Worm (Caenorhabditis elegans) whole organism, young adult: ENCODE results near the gene C07A9.10.

Experiments
- F37B4.10 ChIP-seq: fragments of 200-800 bp; sonication (Bioruptor generic); IDR thresholded peaks from 2 replicates; pipeline ENCODE4 v1.3.6; 2022; ENCODE audit warnings: missing genetic modification characterization, missing compliant biosample characterization
- F55B11.4 ChIP-seq: sonication (generic microtip); optimal IDR thresholded peaks from 2 replicates; lab custom pipeline; 2016; ENCODE audit warnings: missing compliant biosample characterization, missing genetic modification characterization, borderline replicate concordance; ENCODE audit not compliant: insufficient read depth
- ama-1 ChIP-seq, 3 experiments: fragments of 150-350 bp in 1 of 3; sonication (generic microtip) in 2 of 3; optimal IDR thresholded peaks; 2 replicates each; lab custom pipeline; 2014 to 2018; ENCODE audit warnings: missing biosample characterization in 2 of 3, missing genetic modification characterization in 2 of 3, missing genetic modification reagents in 2 of 3
- attf-5 ChIP-seq: fragments of 200-800 bp; sonication (Bioruptor generic); optimal IDR thresholded peaks from 2 replicates; lab custom pipeline; 2018; ENCODE audit warnings: mild to moderate bottlenecking, missing genetic modification characterization, missing compliant biosample characterization
- cebp-2 ChIP-seq: fragments of 200-800 bp; sonication (Bioruptor generic); IDR thresholded peaks from 2 replicates; pipeline ENCODE4 v1.3.6; 2022; ENCODE audit warnings: missing genetic modification characterization, missing compliant biosample characterization
- ceh-27 ChIP-seq: fragments of 200-800 bp; sonication (Bioruptor generic); optimal IDR thresholded peaks from 2 replicates; lab custom pipeline; 2018; ENCODE audit warnings: mild to moderate bottlenecking, missing genetic modification characterization, moderate library complexity, missing compliant biosample characterization
- ekl-4 ChIP-seq: fragments of 200-800 bp; sonication (Bioruptor generic); IDR thresholded peaks from 2 replicates; pipeline ENCODE4 v1.3.6; 2022; ENCODE audit warnings: missing genetic modification reagents, missing genetic modification characterization, missing compliant biosample characterization
- hmg-20 ChIP-seq: fragments of 200-800 bp; sonication (Bioruptor generic); IDR thresholded peaks from 2 replicates; pipeline ENCODE4 v1.3.6; 2022; ENCODE audit warnings: missing genetic modification reagents, missing genetic modification characterization, missing compliant biosample characterization
- lsy-27 ChIP-seq: sonication (generic microtip); optimal IDR thresholded peaks from 2 replicates; lab custom pipeline; 2017; ENCODE audit warnings: missing genetic modification characterization, mild to moderate bottlenecking, missing compliant biosample characterization, antibody characterized with exemption, missing genotype, borderline replicate concordance; ENCODE audit not compliant: insufficient read depth
- pha-4 ChIP-seq: fragments of 150-350 bp; sonication (generic microtip); optimal IDR thresholded peaks from 2 replicates; lab custom pipeline; 2014; ENCODE audit warnings: missing biosample characterization, missing genetic modification reagents, missing genetic modification characterization
- rcor-1 ChIP-seq: fragments of 200-800 bp; sonication (Bioruptor generic); IDR thresholded peaks from 2 replicates; pipeline ENCODE4 v1.3.6; 2022; ENCODE audit warnings: missing genetic modification reagents, missing genetic modification characterization, missing compliant biosample characterization
- snpc-3.4 ChIP-seq: sonication (generic microtip); optimal IDR thresholded peaks from 2 replicates; lab custom pipeline; 2017; ENCODE audit warnings: missing genetic modification characterization, mild to moderate bottlenecking, missing compliant biosample characterization, antibody characterized with exemption, moderate library complexity, missing genotype, missing genetic modification reagents
- unc-130 ChIP-seq: sonication (generic microtip); optimal IDR thresholded peaks from 2 replicates; lab custom pipeline; 2016; ENCODE audit warnings: missing genetic modification reagents, missing genetic modification characterization, missing compliant biosample characterization
- zfh-2 ChIP-seq: fragments of 200-800 bp; sonication (Bioruptor generic); conservative IDR thresholded peaks from 2 replicates; pipeline ENCODE4 v1.3.6; 2022; ENCODE audit warnings: missing genetic modification reagents, missing genetic modification characterization, missing compliant biosample characterization

DNA sequence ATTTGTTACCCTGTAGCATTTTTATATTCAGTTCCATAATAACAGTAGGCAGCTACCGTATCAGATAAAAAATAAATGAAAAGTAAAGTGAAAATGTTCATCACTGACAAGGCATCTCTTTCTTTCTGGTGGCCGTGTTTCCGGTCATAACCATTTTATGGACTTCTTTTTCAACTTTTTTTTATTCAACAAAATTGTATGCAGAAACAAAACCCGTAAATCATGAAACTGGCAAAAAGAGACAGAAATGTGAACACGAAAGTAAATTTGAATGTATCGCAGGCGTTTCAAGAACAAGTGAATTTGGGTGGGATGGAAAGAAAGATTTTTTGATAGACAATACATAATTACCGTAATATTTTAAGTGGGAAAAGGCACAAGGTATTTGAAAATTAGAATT is 39.3 kb upstream of the C07A9.10 start, which contains the start of gene clec-162:
- TF ChIP-seq F37B4.10 (GFP tag; lab: Robert Waterston, UW), result no peak
- no peak for TF ChIP-seq rcor-1 (GFP tag; lab: Robert Waterston, UW)
- no peak for TF ChIP-seq pha-4 (tag; lab: Kevin White, UChicago)
- no peak for TF ChIP-seq snpc-3.4
- no peak for TF ChIP-seq ama-1 (optimal IDR thresholded peaks at IDR 0.05; lab: Kevin White, UChicago)
- TF ChIP-seq ama-1 (GFP tag; optimal IDR thresholded peaks at IDR 0.05; lab: Kevin White, UChicago), result no peak
- no peak for TF ChIP-seq ceh-27 (GFP tag; lab: Kevin White, UChicago)
- TF ChIP-seq hmg-20 (GFP tag; lab: Robert Waterston, UW), result no peak
- TF ChIP-seq cebp-2 (GFP tag; lab: Robert Waterston, UW), result no peak
- no peak for TF ChIP-seq lsy-27 (tag; lab: Kevin White, UChicago)
- no peak for TF ChIP-seq unc-130 (GFP tag; lab: Kevin White, UChicago)
- no peak for TF ChIP-seq attf-5 (GFP tag; lab: Kevin White, UChicago)
- no peak for TF ChIP-seq F55B11.4
- TF ChIP-seq zfh-2 (GFP tag; lab: Robert Waterston, UW), result no peak
- TF ChIP-seq ekl-4 (GFP tag; lab: Robert Waterston, UW), result no peak
